Fruit fly (Drosophila melanogaster) whole organism, prepupa: ENCODE results near the gene twit.

Experiments
- Blimp-1 ChIP-seq: fragments of 200-800 bp; sonication (Bioruptor generic); optimal IDR thresholded peaks from 3 replicates; lab custom pipeline; 2017; ENCODE audit warnings: missing biosample characterization, missing genetic modification characterization, mild to moderate bottlenecking, moderate library complexity, missing genetic modification reagents
- CG10631 ChIP-seq: fragments of 200-800 bp; sonication (Bioruptor generic); optimal IDR thresholded peaks from 2 replicates; lab custom pipeline; 2016; ENCODE audit warnings: missing biosample characterization, missing genetic modification characterization
- CG10669 ChIP-seq: fragments of 200-800 bp; sonication (Bioruptor generic); optimal IDR thresholded peaks from 3 replicates; lab custom pipeline; 2018; ENCODE audit warnings: missing biosample characterization, mild to moderate bottlenecking, missing genetic modification characterization, moderate library complexity
- CG11294 ChIP-seq: fragments of 200-800 bp; sonication (Bioruptor generic); IDR thresholded peaks from 2 replicates; pipeline ENCODE4 v1.3.6; 2022; ENCODE audit warnings: missing biosample characterization, missing genetic modification characterization
- CG11762 ChIP-seq: fragments of 200-800 bp; sonication (Bioruptor generic); optimal IDR thresholded peaks from 3 replicates; lab custom pipeline; 2016; ENCODE audit warnings: missing biosample characterization, missing genetic modification characterization; ENCODE audit not compliant: insufficient read depth
- CG15336 ChIP-seq: fragments of 200-800 bp; sonication (Bioruptor generic); IDR thresholded peaks from 2 replicates; pipeline ENCODE4 v1.3.6; 2022; ENCODE audit warnings: missing biosample characterization, missing genetic modification characterization
- CG1621 ChIP-seq: fragments of 200-800 bp; sonication (Bioruptor generic); optimal IDR thresholded peaks from 3 replicates; lab custom pipeline; 2018; ENCODE audit warnings: missing biosample characterization, mild to moderate bottlenecking, missing genetic modification characterization
- CG16779 ChIP-seq: fragments of 200-800 bp; sonication (Bioruptor generic); optimal IDR thresholded peaks from 3 replicates; lab custom pipeline; 2017; ENCODE audit warnings: missing biosample characterization, mild to moderate bottlenecking, missing genetic modification characterization
- CG3032 ChIP-seq: fragments of 200-800 bp; optimal IDR thresholded peaks from 2 replicates; lab custom pipeline; 2019; ENCODE audit warnings: missing biosample characterization, mild to moderate bottlenecking, missing genetic modification characterization, moderate library complexity
- CG31627 ChIP-seq: fragments of 200-800 bp; sonication (Bioruptor generic); optimal IDR thresholded peaks from 3 replicates; lab custom pipeline; 2016; ENCODE audit warnings: missing biosample characterization, missing genetic modification characterization
- CG34406 ChIP-seq: fragments of 200-800 bp; sonication (Bioruptor generic); optimal IDR thresholded peaks from 3 replicates; lab custom pipeline; 2016; ENCODE audit warnings: missing biosample characterization, missing genetic modification characterization
- CG3919 ChIP-seq: fragments of 200-800 bp; sonication (Bioruptor generic); optimal IDR thresholded peaks from 3 replicates; lab custom pipeline; 2016; ENCODE audit warnings: missing biosample characterization, missing genetic modification characterization
- CG6276 ChIP-seq: fragments of 200-800 bp; sonication (Bioruptor generic); optimal IDR thresholded peaks from 2 replicates; lab custom pipeline; 2017; ENCODE audit warnings: missing biosample characterization, mild to moderate bottlenecking, missing genetic modification characterization
- CG6792 ChIP-seq: fragments of 200-800 bp; sonication (Bioruptor generic); optimal IDR thresholded peaks from 3 replicates; lab custom pipeline; 2016; ENCODE audit warnings: missing biosample characterization, missing genetic modification characterization
- CG6854 ChIP-seq: fragments of 200-800 bp; sonication (Bioruptor generic); optimal IDR thresholded peaks from 2 replicates; lab custom pipeline; 2017; ENCODE audit warnings: missing biosample characterization, mild to moderate bottlenecking, missing genetic modification characterization
- CG7368 ChIP-seq: fragments of 200-800 bp; sonication (Bioruptor generic); optimal IDR thresholded peaks from 3 replicates; lab custom pipeline; 2016; ENCODE audit warnings: missing biosample characterization, missing genetic modification characterization
- CG8119 ChIP-seq: fragments of 200-800 bp; sonication (Bioruptor generic); IDR thresholded peaks from 3 replicates; pipeline ENCODE4 v1.3.6; 2022; ENCODE audit warnings: missing biosample characterization, missing genetic modification characterization
- CG8319 ChIP-seq: fragments of 200-800 bp; sonication (Bioruptor generic); optimal IDR thresholded peaks from 3 replicates; lab custom pipeline; 2016; ENCODE audit warnings: missing biosample characterization, missing genetic modification characterization
- CG8632 ChIP-seq: fragments of 200-800 bp; sonication (Bioruptor generic); optimal IDR thresholded peaks from 3 replicates; lab custom pipeline; 2016; ENCODE audit warnings: missing biosample characterization, missing genetic modification characterization
- CG9139 ChIP-seq: fragments of 200-800 bp; sonication (Bioruptor generic); optimal IDR thresholded peaks from 3 replicates; lab custom pipeline; 2017; ENCODE audit warnings: missing biosample characterization, mild to moderate bottlenecking, missing genetic modification characterization
- Eip93F ChIP-seq: fragments of 200-800 bp; sonication (Bioruptor generic); optimal IDR thresholded peaks from 2 replicates; lab custom pipeline; 2016; ENCODE audit warnings: missing biosample characterization, mild to moderate bottlenecking, missing genetic modification characterization
- Ets21C ChIP-seq: fragments of 200-800 bp; sonication (Bioruptor generic); optimal IDR thresholded peaks from 3 replicates; lab custom pipeline; 2016; ENCODE audit warnings: missing biosample characterization, missing genetic modification characterization
- Ets96B ChIP-seq: fragments of 200-800 bp; optimal IDR thresholded peaks from 2 replicates; lab custom pipeline; 2019; ENCODE audit warnings: missing biosample characterization, mild to moderate bottlenecking, missing genetic modification characterization, moderate library complexity
- Hr38 ChIP-seq: sonication (Bioruptor generic); optimal IDR thresholded peaks from 2 replicates; lab custom pipeline; 2016; ENCODE audit warnings: missing biosample characterization, missing genetic modification characterization
- Hr39 ChIP-seq: fragments of 200-800 bp; sonication (Bioruptor generic); optimal IDR thresholded peaks from 2 replicates; lab custom pipeline; 2016; ENCODE audit warnings: missing biosample characterization, missing genetic modification characterization
- Hr4 ChIP-seq: fragments of 200-800 bp; sonication (Bioruptor generic); optimal IDR thresholded peaks from 3 replicates; lab custom pipeline; 2016; ENCODE audit warnings: missing biosample characterization, missing genetic modification characterization
- Lpt ChIP-seq: fragments of 200-800 bp; sonication (Bioruptor generic); optimal IDR thresholded peaks from 3 replicates; lab custom pipeline; 2016; ENCODE audit warnings: missing biosample characterization, missing genetic modification characterization
- Met ChIP-seq: fragments of 200-800 bp; sonication (Bioruptor generic); optimal IDR thresholded peaks from 3 replicates; lab custom pipeline; 2016; ENCODE audit warnings: missing biosample characterization, missing genetic modification characterization
- OdsH ChIP-seq: fragments of 200-800 bp; sonication (Bioruptor generic); optimal IDR thresholded peaks from 3 replicates; lab custom pipeline; 2016; ENCODE audit warnings: missing biosample characterization, missing genetic modification characterization
- Smox ChIP-seq: fragments of 200-800 bp; sonication (Bioruptor generic); optimal IDR thresholded peaks from 3 replicates; lab custom pipeline; 2016; ENCODE audit warnings: missing biosample characterization, missing genetic modification characterization
- Sox102F ChIP-seq: fragments of 200-800 bp; sonication (Bioruptor generic); optimal IDR thresholded peaks from 2 replicates; lab custom pipeline; 2016; ENCODE audit warnings: missing biosample characterization, mild to moderate bottlenecking, missing genetic modification characterization
- Sox15 ChIP-seq: fragments of 200-800 bp; sonication (Bioruptor generic); optimal IDR thresholded peaks from 3 replicates; lab custom pipeline; 2016; ENCODE audit warnings: missing biosample characterization, missing genetic modification characterization
- achi ChIP-seq: fragments of 200-800 bp; sonication (Bioruptor generic); optimal IDR thresholded peaks from 3 replicates; lab custom pipeline; 2016; ENCODE audit warnings: missing biosample characterization, missing genetic modification characterization
- acj6 ChIP-seq: fragments of 200-800 bp; sonication (Bioruptor generic); optimal IDR thresholded peaks from 3 replicates; lab custom pipeline; 2016; ENCODE audit warnings: missing biosample characterization, missing genetic modification characterization
- cyc ChIP-seq: fragments of 200-800 bp; sonication (Bioruptor generic); optimal IDR thresholded peaks from 3 replicates; lab custom pipeline; 2016; ENCODE audit warnings: missing biosample characterization, missing genetic modification characterization
- dac ChIP-seq: fragments of 200-800 bp; sonication (Bioruptor generic); optimal IDR thresholded peaks from 2 replicates; lab custom pipeline; 2017; ENCODE audit warnings: missing biosample characterization, mild to moderate bottlenecking, missing genetic modification characterization
- dsx ChIP-seq: fragments of 200-800 bp; optimal IDR thresholded peaks from 3 replicates; lab custom pipeline; 2019; ENCODE audit warnings: missing biosample characterization, mild to moderate bottlenecking, missing genetic modification characterization, moderate library complexity; ENCODE audit not compliant: poor library complexity, severe bottlenecking
- eg ChIP-seq: fragments of 200-800 bp; sonication (Bioruptor generic); IDR thresholded peaks from 3 replicates; pipeline ENCODE4 v1.3.6; 2022; ENCODE audit warnings: missing biosample characterization, missing genetic modification characterization
- esn ChIP-seq: fragments of 200-800 bp; sonication (Bioruptor generic); optimal IDR thresholded peaks from 2 replicates; lab custom pipeline; 2016; ENCODE audit warnings: missing biosample characterization, mild to moderate bottlenecking, missing genetic modification characterization, moderate library complexity
- fd85E ChIP-seq: fragments of 200-800 bp; sonication (Bioruptor generic); optimal IDR thresholded peaks from 3 replicates; lab custom pipeline; 2016; ENCODE audit warnings: missing biosample characterization, missing genetic modification characterization
- fkh ChIP-seq: fragments of 200-800 bp; sonication (Bioruptor generic); optimal IDR thresholded peaks from 3 replicates; lab custom pipeline; 2017; ENCODE audit warnings: missing biosample characterization, mild to moderate bottlenecking, missing genetic modification characterization, moderate library complexity
- lz ChIP-seq: fragments of 200-800 bp; sonication (Bioruptor generic); optimal IDR thresholded peaks from 3 replicates; lab custom pipeline; 2016; ENCODE audit warnings: missing biosample characterization, missing genetic modification characterization
- net ChIP-seq: fragments of 200-800 bp; sonication (Bioruptor generic); optimal IDR thresholded peaks from 3 replicates; lab custom pipeline; 2016; ENCODE audit warnings: missing biosample characterization, missing genetic modification characterization
- salr ChIP-seq, 2 experiments: fragments of 200-800 bp; sonication (Bioruptor generic); optimal IDR thresholded peaks; 3 replicates each; lab custom pipeline; 2016 to 2018; ENCODE audit warnings: missing biosample characterization in 2 of 2, missing genetic modification characterization in 2 of 2, mild to moderate bottlenecking in 1 of 2
- spab ChIP-seq: fragments of 200-800 bp; sonication (Bioruptor generic); optimal IDR thresholded peaks from 2 replicates; lab custom pipeline; 2017; ENCODE audit warnings: missing biosample characterization, mild to moderate bottlenecking, missing genetic modification characterization, missing genetic modification reagents
- ss ChIP-seq, 2 experiments: fragments of 200-800 bp; sonication (Bioruptor generic); optimal IDR thresholded peaks; 2 replicates in 1 of 2; 3 replicates in 1 of 2; lab custom pipeline; 2017 to 2018; ENCODE audit warnings: mild to moderate bottlenecking in 2 of 2, missing biosample characterization in 2 of 2, missing genetic modification characterization in 2 of 2, moderate library complexity in 1 of 2
- svp ChIP-seq: fragments of 200-800 bp; sonication (Bioruptor generic); peaks from one replicate; lab custom pipeline; 2016; ENCODE audit warnings: missing biosample characterization, missing genetic modification characterization
- topi ChIP-seq: fragments of 200-800 bp; sonication (Bioruptor generic); optimal IDR thresholded peaks from 3 replicates; lab custom pipeline; 2016; ENCODE audit warnings: missing biosample characterization, missing genetic modification characterization
- vri ChIP-seq: fragments of 200-800 bp; sonication (Bioruptor generic); optimal IDR thresholded peaks from 3 replicates; lab custom pipeline; 2016; ENCODE audit warnings: missing biosample characterization, mild to moderate bottlenecking, missing genetic modification characterization

twit gene

dm6 chr2L:20821249-20822024 lies 30.9 kb upstream of the twit start (continued):
- TF ChIP-seq Hr4 (GFP tag; lab: Kevin White, UChicago) (peak; percentile 4), CG10631 (no peak), topi (no peak), net (no peak), salr (GFP tag; optimal IDR thresholded peaks at IDR 0.05; lab: Kevin White, UChicago) (no peak), cyc (GFP tag; lab: Kevin White, UChicago) (no peak), CG15336 (peak; percentile 75; the same call in 1 of the 2 replicates), Sox15 (no peak), vri (GFP tag; lab: Kevin White, UChicago) (peak; percentile 17), esn (GFP tag; lab: Kevin White, UChicago) (no peak), fd85E (peak; percentile 31), CG3919 (no peak), Ets96B (tag; lab: Kevin White, UChicago) (no peak), CG9139 (no peak), OdsH (GFP tag; lab: Kevin White, UChicago) (no peak), eg (peak; percentile 84), CG6854 (GFP tag; lab: Kevin White, UChicago) (no peak), CG11762 (peak; percentile 37), Sox102F (GFP tag; lab: Kevin White, UChicago) (no peak), dsx (GFP tag; lab: Kevin White, UChicago) (peak; percentile 89), svp (no peak), CG8119 (GFP tag; lab: Robert Waterston, UW) (peak; percentile 76; the same call in 2 of the 3 replicates), Lpt (GFP tag; lab: Kevin White, UChicago) (peak; percentile 14), fkh (GFP tag; lab: Kevin White, UChicago) (no peak), CG1621 (tag; lab: Kevin White, UChicago) (no peak), lz (no peak), CG34406 (no peak), CG11294 (peak; percentile 59), Eip93F (GFP tag; lab: Kevin White, UChicago) (peak; percentile 65), Hr39 (GFP tag; lab: Kevin White, UChicago) (no peak)

DNA sequence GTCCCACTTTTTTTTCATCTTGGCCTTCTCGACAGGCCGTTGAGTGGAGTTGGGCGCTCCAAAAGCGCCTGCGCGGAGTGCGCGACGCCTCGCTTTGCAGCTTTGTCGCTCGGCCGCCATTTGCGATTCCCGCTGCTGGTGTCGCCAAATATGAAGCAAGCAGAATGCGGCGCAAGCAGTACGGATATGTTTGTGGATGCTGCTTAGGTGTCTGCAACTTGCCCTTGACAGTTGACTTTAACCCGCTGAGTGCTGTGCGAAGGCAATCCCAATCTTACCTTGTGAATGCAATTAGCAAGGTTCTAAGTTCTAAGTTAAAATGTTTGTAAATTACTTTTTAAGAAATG lies 30.4 kb upstream of the twit start:
- TF ChIP-seq Blimp-1 (no peak), topi (peak; percentile 25), CG11294 (0 out of 2 replicates have a peak, but pooled peaks have one; percentile 12), CG34406 (no peak), CG8632 (no peak), Hr4 (GFP tag; lab: Kevin White, UChicago) (no peak), vri (GFP tag; lab: Kevin White, UChicago) (no peak), Smox (GFP tag; lab: Kevin White, UChicago) (peak; percentile 10), CG3032 (tag; lab: Kevin White, UChicago) (no peak), Hr38 (no peak), Ets21C (GFP tag; lab: Kevin White, UChicago) (no peak), net (no peak), CG31627 (GFP tag; lab: Kevin White, UChicago) (peak; percentile 8), dac (no peak), CG11762 (no peak), Met (peak; percentile 14), CG6854 (GFP tag; lab: Kevin White, UChicago) (peak; percentile 38), CG8319 (GFP tag; lab: Kevin White, UChicago) (no peak), ss (GFP tag; optimal IDR thresholded peaks at IDR 0.05; lab: Kevin White, UChicago) (peak in 1 of 2 experiments; percentile 64), achi (GFP tag; lab: Kevin White, UChicago) (peak; percentile 11), CG6792 (no peak), fd85E (no peak), svp (peak; percentile 84), Lpt (GFP tag; lab: Kevin White, UChicago) (no peak), lz (no peak), spab (GFP tag; lab: Kevin White, UChicago) (no peak), CG7368 (GFP tag; lab: Kevin White, UChicago) (no peak), CG6276 (GFP tag; lab: Kevin White, UChicago) (no peak), CG16779 (tag; lab: Kevin White, UChicago) (no peak), OdsH (GFP tag; lab: Kevin White, UChicago) (no peak), CG10669 (GFP tag; lab: Kevin White, UChicago) (no peak), acj6 (GFP tag; lab: Kevin White, UChicago) (no peak), CG3919 (no peak), esn (GFP tag; lab: Kevin White, UChicago) (peak; percentile 25)
